Fruit fly (Drosophila melanogaster) whole organism, embryonic: ENCODE results near the gene CG15435.
A peak's percentile ranks its signal among the peaks of the same experiment; 100 is the strongest.

Experiments used
- Atf3 ChIP-seq: fragments of 200-800 bp; sonication (Bioruptor generic); optimal IDR thresholded peaks from 3 replicates; lab custom pipeline; 2016; ENCODE audit warnings: missing biosample characterization, missing genetic modification characterization
- Bdp1 ChIP-seq: fragments of 200-800 bp; sonication (Bioruptor generic); optimal IDR thresholded peaks from 3 replicates; lab custom pipeline; 2016; ENCODE audit warnings: missing biosample characterization, missing genetic modification characterization
- CG10431 ChIP-seq: fragments of 200-800 bp; sonication (Bioruptor generic); optimal IDR thresholded peaks from 3 replicates; lab custom pipeline; 2018; ENCODE audit warnings: missing biosample characterization, mild to moderate bottlenecking, missing genetic modification characterization
- CG10462 ChIP-seq: fragments of 200-800 bp; sonication (Bioruptor generic); optimal IDR thresholded peaks from 2 replicates; lab custom pipeline; 2016; ENCODE audit warnings: missing biosample characterization, missing genetic modification characterization
- CG11085 ChIP-seq: fragments of 200-800 bp; sonication (Bioruptor generic); IDR thresholded peaks from 2 replicates; pipeline ENCODE4 v1.3.6; 2022; ENCODE audit warnings: missing biosample characterization, missing genetic modification characterization
- CG11247 ChIP-seq: fragments of 200-800 bp; sonication (Bioruptor generic); IDR thresholded peaks from 2 replicates; pipeline ENCODE4 v1.3.6; 2022; ENCODE audit warnings: missing biosample characterization, missing genetic modification characterization
- CG12299 ChIP-seq: fragments of 200-800 bp; sonication (Bioruptor generic); optimal IDR thresholded peaks from 2 replicates; lab custom pipeline; 2018; ENCODE audit warnings: missing biosample characterization, mild to moderate bottlenecking, missing genetic modification characterization
- CG12744 ChIP-seq: fragments of 200-800 bp; sonication (Bioruptor generic); optimal IDR thresholded peaks from 2 replicates; lab custom pipeline; 2016; ENCODE audit warnings: missing biosample characterization, missing genetic modification characterization
- CG13894 ChIP-seq: fragments of 200-800 bp; sonication (Bioruptor generic); optimal IDR thresholded peaks from 3 replicates; lab custom pipeline; 2018; ENCODE audit warnings: missing biosample characterization, mild to moderate bottlenecking, missing genetic modification characterization, moderate library complexity
- CG14050 ChIP-seq: fragments of 200-800 bp; sonication (Bioruptor generic); IDR thresholded peaks from 3 replicates; pipeline ENCODE4 v1.3.6; 2022; ENCODE audit warnings: missing biosample characterization, missing genetic modification characterization
- CG14441 ChIP-seq: fragments of 200-800 bp; sonication (Bioruptor generic); IDR thresholded peaks from 2 replicates; pipeline ENCODE4 v1.3.6; 2022; ENCODE audit warnings: missing biosample characterization, missing genetic modification characterization
- CG17359 ChIP-seq: fragments of 200-800 bp; sonication (Bioruptor generic); optimal IDR thresholded peaks from 3 replicates; lab custom pipeline; 2018; ENCODE audit warnings: missing biosample characterization, mild to moderate bottlenecking, missing genetic modification characterization, moderate library complexity
- CG18476 ChIP-seq: fragments of 200-800 bp; sonication (Bioruptor generic); optimal IDR thresholded peaks from 2 replicates; lab custom pipeline; 2016; ENCODE audit warnings: missing biosample characterization, mild to moderate bottlenecking, missing genetic modification characterization
- CG2875 ChIP-seq: fragments of 200-800 bp; sonication (Bioruptor generic); optimal IDR thresholded peaks from 2 replicates; lab custom pipeline; 2017; ENCODE audit warnings: missing biosample characterization, mild to moderate bottlenecking, missing genetic modification characterization, missing genetic modification reagents
- CG30431 ChIP-seq: fragments of 200-800 bp; sonication (Bioruptor generic); optimal IDR thresholded peaks from 2 replicates; lab custom pipeline; 2017; ENCODE audit warnings: missing biosample characterization, missing genetic modification characterization
- CG32767 ChIP-seq: fragments of 200-800 bp; sonication (Bioruptor generic); IDR thresholded peaks from 2 replicates; pipeline ENCODE4 v1.3.6; 2022; ENCODE audit warnings: missing biosample characterization, missing genetic modification characterization
- CG33557 ChIP-seq: fragments of 200-800 bp; sonication (Bioruptor generic); optimal IDR thresholded peaks from 2 replicates; lab custom pipeline; 2019; ENCODE audit warnings: missing biosample characterization, mild to moderate bottlenecking, missing genetic modification characterization, moderate library complexity
- CG6272 ChIP-seq: fragments of 200-800 bp; sonication (Bioruptor generic); IDR thresholded peaks from 2 replicates; pipeline ENCODE4 v1.3.6; 2022; ENCODE audit warnings: missing biosample characterization, missing genetic modification characterization
- CG7963 ChIP-seq: fragments of 200-800 bp; sonication (Bioruptor generic); IDR thresholded peaks from 3 replicates; pipeline ENCODE4 v1.3.6; 2022; ENCODE audit warnings: missing biosample characterization, missing genetic modification characterization; ENCODE audit not compliant: partially characterized antibody
- CG9876 ChIP-seq: fragments of 200-800 bp; sonication (Bioruptor generic); optimal IDR thresholded peaks from 2 replicates; lab custom pipeline; 2016; ENCODE audit warnings: missing biosample characterization, missing genetic modification characterization
- CG9932 ChIP-seq: fragments of 200-800 bp; sonication (Bioruptor generic); IDR thresholded peaks from 2 replicates; pipeline ENCODE4 v1.3.6; 2022; ENCODE audit warnings: missing biosample characterization, missing genetic modification characterization
- CkIIα-i1 ChIP-seq: fragments of 200-800 bp; sonication (Bioruptor generic); IDR thresholded peaks from 2 replicates; pipeline ENCODE4 v1.3.6; 2022; ENCODE audit warnings: missing biosample characterization, missing genetic modification characterization
- Deaf1 ChIP-seq: fragments of 200-800 bp; optimal IDR thresholded peaks from 3 replicates; lab custom pipeline; 2019; ENCODE audit warnings: missing biosample characterization, mild to moderate bottlenecking, missing genetic modification characterization, moderate library complexity
- Doc3 ChIP-seq: fragments of 200-800 bp; sonication (Bioruptor generic); IDR thresholded peaks from 3 replicates; pipeline ENCODE4 v1.3.6; 2022; ENCODE audit warnings: missing biosample characterization, missing genetic modification characterization; ENCODE audit not compliant: partially characterized antibody
- H15 ChIP-seq: fragments of 200-800 bp; sonication (Bioruptor generic); IDR thresholded peaks from 3 replicates; pipeline ENCODE4 v1.3.6; 2022; ENCODE audit warnings: missing biosample characterization, missing genetic modification characterization
- Hey ChIP-seq: fragments of 200-800 bp; sonication (Bioruptor generic); optimal IDR thresholded peaks from 3 replicates; lab custom pipeline; 2018; ENCODE audit warnings: missing biosample characterization, mild to moderate bottlenecking, missing genetic modification characterization
- HmgD ChIP-seq: fragments of 200-800 bp; sonication (Bioruptor generic); optimal IDR thresholded peaks from 3 replicates; lab custom pipeline; 2016; ENCODE audit warnings: missing biosample characterization, missing genetic modification characterization
- MBD-R2 ChIP-seq: fragments of 200-800 bp; sonication (Bioruptor generic); IDR thresholded peaks from 2 replicates; pipeline ENCODE4 v1.3.6; 2022; ENCODE audit warnings: missing biosample characterization, missing genetic modification characterization
- Myb ChIP-seq: fragments of 200-800 bp; sonication (Bioruptor generic); optimal IDR thresholded peaks from 2 replicates; lab custom pipeline; 2016; ENCODE audit warnings: missing biosample characterization, missing genetic modification characterization
- Pdp1 ChIP-seq, 2 experiments: fragments of 200-800 bp; sonication (Bioruptor generic); optimal IDR thresholded peaks; 3 replicates each; lab custom pipeline; 2016; ENCODE audit warnings: missing biosample characterization in 2 of 2, missing genetic modification characterization in 2 of 2, mild to moderate bottlenecking in 1 of 2, moderate library complexity in 1 of 2
- Ravus ChIP-seq: fragments of 200-800 bp; sonication (Bioruptor generic); IDR thresholded peaks from 2 replicates; pipeline ENCODE4 v1.3.6; 2022; ENCODE audit warnings: missing biosample characterization, missing genetic modification characterization
- Sox100B ChIP-seq: fragments of 200-800 bp; sonication (Bioruptor generic); optimal IDR thresholded peaks from 3 replicates; lab custom pipeline; 2018; ENCODE audit warnings: missing biosample characterization, mild to moderate bottlenecking, missing genetic modification characterization
- TFAM ChIP-seq: fragments of 200-800 bp; sonication (Bioruptor generic); optimal IDR thresholded peaks from 2 replicates; lab custom pipeline; 2017; ENCODE audit warnings: missing biosample characterization, missing genetic modification characterization, inconsistent platforms
- bcd ChIP-seq: fragments of 200-800 bp; sonication (Bioruptor generic); optimal IDR thresholded peaks from 2 replicates; lab custom pipeline; 2017; ENCODE audit warnings: missing biosample characterization, mild to moderate bottlenecking, missing genetic modification characterization
- da ChIP-seq: fragments of 200-800 bp; sonication (Bioruptor generic); optimal IDR thresholded peaks from 2 replicates; lab custom pipeline; 2016; ENCODE audit warnings: missing biosample characterization, missing genetic modification characterization
- esg ChIP-seq: fragments of 200-800 bp; sonication (Bioruptor generic); conservative IDR thresholded peaks from 2 replicates; pipeline ENCODE4 v1.3.6; 2022; ENCODE audit warnings: missing biosample characterization, missing genetic modification characterization
- fd64A ChIP-seq: fragments of 200-800 bp; sonication (Bioruptor generic); optimal IDR thresholded peaks from 3 replicates; lab custom pipeline; 2018; ENCODE audit warnings: missing biosample characterization, mild to moderate bottlenecking, missing genetic modification characterization
- grau ChIP-seq: fragments of 200-800 bp; optimal IDR thresholded peaks from 3 replicates; lab custom pipeline; 2019; ENCODE audit warnings: missing biosample characterization, mild to moderate bottlenecking, missing genetic modification characterization, moderate library complexity
- hkb ChIP-seq, 2 experiments: fragments of 200-800 bp in 1 of 2; fragments of >200 bp in 1 of 2; sonication (Bioruptor generic) in 1 of 2; IDR thresholded peaks in 1 of 2; optimal IDR thresholded peaks in 1 of 2; 2 replicates each; pipeline versions ENCODE4 v1.3.6 to Lab custom; 2017 to 2022; ENCODE audit warnings: missing biosample characterization in 1 of 2, missing genetic modification characterization in 1 of 2
- jing ChIP-seq: fragments of 200-800 bp; sonication (Bioruptor generic); optimal IDR thresholded peaks from 2 replicates; lab custom pipeline; 2018; ENCODE audit warnings: missing biosample characterization, mild to moderate bottlenecking, missing genetic modification characterization
- kni ChIP-seq: fragments of 200-800 bp; sonication (Bioruptor generic); optimal IDR thresholded peaks from 3 replicates; lab custom pipeline; 2017; ENCODE audit warnings: mild to moderate bottlenecking, missing biosample characterization, missing genetic modification reagents, missing genetic modification characterization
- knrl ChIP-seq: fragments of 200-800 bp; sonication (Bioruptor generic); IDR thresholded peaks from 3 replicates; pipeline ENCODE4 v1.3.6; 2022; ENCODE audit warnings: missing biosample characterization, missing genetic modification characterization; ENCODE audit not compliant: partially characterized antibody
- maf-S ChIP-seq: fragments of 200-800 bp; sonication (Bioruptor generic); optimal IDR thresholded peaks from 2 replicates; lab custom pipeline; 2016; ENCODE audit warnings: missing biosample characterization, missing genetic modification characterization
- mirr ChIP-seq: fragments of 200-800 bp; sonication (Bioruptor generic); optimal IDR thresholded peaks from 3 replicates; lab custom pipeline; 2018; ENCODE audit warnings: missing biosample characterization, mild to moderate bottlenecking, missing genetic modification characterization
- org-1 ChIP-seq: fragments of 200-800 bp; sonication (Bioruptor generic); optimal IDR thresholded peaks from 2 replicates; lab custom pipeline; 2017; ENCODE audit warnings: missing biosample characterization, missing genetic modification characterization
- pho ChIP-seq: fragments of 200-800 bp; sonication (Bioruptor generic); optimal IDR thresholded peaks from 2 replicates; lab custom pipeline; 2016; ENCODE audit warnings: missing biosample characterization, missing genetic modification characterization
- phol ChIP-seq: fragments of 200-800 bp; sonication (Bioruptor generic); optimal IDR thresholded peaks from 3 replicates; lab custom pipeline; 2018; ENCODE audit warnings: missing biosample characterization, mild to moderate bottlenecking, missing genetic modification characterization, moderate library complexity
- scrt ChIP-seq: fragments of 200-800 bp; sonication (Bioruptor generic); optimal IDR thresholded peaks from 2 replicates; lab custom pipeline; 2018; ENCODE audit warnings: missing biosample characterization, mild to moderate bottlenecking, missing genetic modification characterization, moderate library complexity
- slou ChIP-seq: fragments of 200-800 bp; sonication (Bioruptor generic); optimal IDR thresholded peaks from 3 replicates; lab custom pipeline; 2016; ENCODE audit warnings: missing biosample characterization, missing genetic modification characterization
- so ChIP-seq: fragments of 200-800 bp; sonication (Bioruptor generic); IDR thresholded peaks from 3 replicates; pipeline ENCODE4 v1.3.6; 2022; ENCODE audit warnings: missing biosample characterization, missing genetic modification characterization
- zf30C ChIP-seq: fragments of 200-800 bp; sonication (Bioruptor generic); optimal IDR thresholded peaks from 3 replicates; lab custom pipeline; 2018; ENCODE audit warnings: missing biosample characterization, mild to moderate bottlenecking, missing genetic modification characterization

Gene CG15435

dm6 chr2L:4456539-4456994 is 3.0 kb upstream of the CG15435 start, which contains the start of gene Gs1l (continued):
- TF ChIP-seq grau (tag; lab: Kevin White, UChicago) (peak; percentile 33), CG14050 (GFP tag; lab: Robert Waterston, UW) (no peak), mirr (GFP tag; lab: Kevin White, UChicago) (no peak), CG12744 (GFP tag; lab: Kevin White, UChicago) (no peak), Myb (no peak), CG7963 (no peak), phol (tag; lab: Kevin White, UChicago) (peak; percentile 11), TFAM (GFP tag; lab: Kevin White, UChicago) (no peak), so (GFP tag; lab: Robert Waterston, UW) (no peak), knrl (GFP tag; lab: Robert Waterston, UW) (no peak), CG33557 (no peak), CG18476 (GFP tag; lab: Kevin White, UChicago) (no peak), hkb (optimal IDR thresholded peaks at IDR 0.05; lab: Kevin White, UChicago) (no peak), hkb (GFP tag; IDR thresholded peaks at IDR 0.05; lab: Robert Waterston, UW) (0 out of 2 replicates have a peak, but pooled peaks have one; percentile 17), da (GFP tag; lab: Kevin White, UChicago) (no peak), CG12299 (tag; lab: Kevin White, UChicago) (no peak), CG9932 (GFP tag; lab: Robert Waterston, UW) (peak; percentile 42; the same call in 1 of the 2 replicates), kni (GFP tag; lab: Kevin White, UChicago) (no peak), Bdp1 (GFP tag; lab: Kevin White, UChicago) (no peak), Doc3 (GFP tag; lab: Robert Waterston, UW) (no peak), CG11247 (GFP tag; lab: Robert Waterston, UW) (0 out of 2 replicates have a peak, but pooled peaks have one; percentile 22), esg (GFP tag; lab: Robert Waterston, UW) (no peak), CG11085 (GFP tag; lab: Robert Waterston, UW) (no peak), CkIIα-i1 (no peak), CG9876 (no peak), CG13894 (peak; percentile 54), Ravus (GFP tag; lab: Robert Waterston, UW) (no peak), pho (GFP tag; lab: Kevin White, UChicago) (no peak), Deaf1 (tag; lab: Kevin White, UChicago) (peak; percentile 23), CG10431 (GFP tag; lab: Kevin White, UChicago) (no peak), jing (GFP tag; lab: Kevin White, UChicago) (no peak), CG30431 (GFP tag; lab: Kevin White, UChicago) (no peak), CG14441 (no peak), MBD-R2 (GFP tag; lab: Robert Waterston, UW) (peak; percentile 86), maf-S (GFP tag; lab: Kevin White, UChicago) (no peak), bcd (peak; percentile 45), H15 (GFP tag; lab: Robert Waterston, UW) (no peak), HmgD (no peak), fd64A (GFP tag; lab: Kevin White, UChicago) (no peak), scrt (GFP tag; lab: Kevin White, UChicago) (no peak), CG32767 (no peak), slou (GFP tag; lab: Kevin White, UChicago) (no peak), Sox100B (GFP tag; lab: Kevin White, UChicago) (no peak), CG6272 (GFP tag; lab: Robert Waterston, UW) (no peak), CG17359 (tag; lab: Kevin White, UChicago) (no peak), CG2875 (GFP tag; lab: Kevin White, UChicago) (no peak), zf30C (no peak), Atf3 (no peak), CG10462 (GFP tag; lab: Kevin White, UChicago) (no peak), Pdp1 (GFP tag; optimal IDR thresholded peaks at IDR 0.05; lab: Kevin White, UChicago) (peak in 1 of 2 experiments; percentile 11), org-1 (GFP tag; lab: Kevin White, UChicago) (no peak), Hey (no peak)
